Worm (Caenorhabditis elegans): Measurements from ENCODE around the gene col-79.

ce11 chrII:10694713-10695112 lies 8.7 kb upstream of the col-79 start, which contains the start of gene lgc-57:
- TF ChIP-seq madf-9 (GFP tag; conservative IDR thresholded peaks at IDR 0.05) (no peak), ztf-11 (tag; optimal IDR thresholded peaks at IDR 0.05) (no peak), R02D3.7 (tag; optimal IDR thresholded peaks at IDR 0.05) (no peak), mxl-3 (GFP tag; optimal IDR thresholded peaks at IDR 0.05) (no peak)
